Worm (Caenorhabditis elegans) whole organism, young adult: ENCODE measurements around the gene srj-18.

Experiments
- B0035.1 ChIP-seq: sonication (generic microtip); optimal IDR thresholded peaks from 2 replicates; lab custom pipeline; 2016; ENCODE audit warnings: missing genetic modification characterization, mild to moderate bottlenecking, missing compliant biosample characterization, missing genotype, missing genetic modification reagents
- F33H1.4 ChIP-seq: fragments of 200-800 bp; sonication (Bioruptor generic); IDR thresholded peaks from 2 replicates; pipeline ENCODE4 v1.3.6; 2022; ENCODE audit warnings: missing genetic modification reagents, missing genetic modification characterization, missing compliant biosample characterization
- F39B2.1 ChIP-seq: fragments of 200-800 bp; sonication (Bioruptor generic); IDR thresholded peaks from 2 replicates; pipeline ENCODE4 v1.3.6; 2022; ENCODE audit warnings: missing genetic modification reagents, missing genetic modification characterization, missing compliant biosample characterization
- F49E8.2 ChIP-seq: sonication (generic microtip); optimal IDR thresholded peaks from 3 replicates; lab custom pipeline; 2017; ENCODE audit warnings: missing genetic modification characterization, mild to moderate bottlenecking, missing compliant biosample characterization, antibody characterized with exemption, moderate library complexity; ENCODE audit not compliant: insufficient read depth
- F55B11.4 ChIP-seq: sonication (generic microtip); optimal IDR thresholded peaks from 2 replicates; lab custom pipeline; 2016; ENCODE audit warnings: missing compliant biosample characterization, missing genetic modification characterization, borderline replicate concordance; ENCODE audit not compliant: insufficient read depth
- F57C9.4 ChIP-seq: sonication (generic microtip); optimal IDR thresholded peaks from 2 replicates; lab custom pipeline; 2017; ENCODE audit warnings: mild to moderate bottlenecking, missing genetic modification characterization, missing compliant biosample characterization
- K11D2.4 ChIP-seq: fragments of 200-800 bp; sonication (Bioruptor generic); IDR thresholded peaks from 2 replicates; pipeline ENCODE4 v1.3.6; 2022; ENCODE audit warnings: missing genetic modification reagents, missing genetic modification characterization, missing compliant biosample characterization
- Y56A3A.18 ChIP-seq: fragments of 200-800 bp; sonication (Bioruptor generic); IDR thresholded peaks from 2 replicates; pipeline ENCODE4 v1.3.6; 2022; ENCODE audit warnings: missing genetic modification reagents, missing genetic modification characterization, missing compliant biosample characterization
- ZK185.1 ChIP-seq: sonication (generic microtip); optimal IDR thresholded peaks from 2 replicates; lab custom pipeline; 2016; ENCODE audit warnings: mild to moderate bottlenecking, missing genetic modification characterization, missing compliant biosample characterization; ENCODE audit not compliant: poor library complexity, severe bottlenecking
- athp-1 ChIP-seq: sonication (generic microtip); optimal IDR thresholded peaks from 2 replicates; lab custom pipeline; 2017; ENCODE audit warnings: mild to moderate bottlenecking, missing genetic modification characterization, missing compliant biosample characterization
- bed-2 ChIP-seq: fragments of 200-800 bp; sonication (Bioruptor generic); IDR thresholded peaks from 2 replicates; pipeline ENCODE4 v1.3.6; 2022; ENCODE audit warnings: missing genetic modification reagents, missing genetic modification characterization, missing compliant biosample characterization
- cebp-1 ChIP-seq, 2 experiments: fragments of 200-800 bp in 1 of 2; sonication (Bioruptor generic) in 1 of 2; sonication (generic microtip) in 1 of 2; IDR thresholded peaks in 1 of 2; optimal IDR thresholded peaks in 1 of 2; 2 replicates each; pipeline versions ENCODE4 v1.3.6 to Lab custom; 2017 to 2022; ENCODE audit warnings: missing compliant biosample characterization in 2 of 2, missing genetic modification characterization in 2 of 2, mild to moderate bottlenecking in 1 of 2, missing genetic modification reagents in 1 of 2, moderate library complexity in 1 of 2
- ceh-79 ChIP-seq: sonication (generic microtip); optimal IDR thresholded peaks from 2 replicates; lab custom pipeline; 2017; ENCODE audit warnings: mild to moderate bottlenecking, missing genetic modification characterization, missing compliant biosample characterization
- die-1 ChIP-seq: sonication (generic microtip); optimal IDR thresholded peaks from 2 replicates; lab custom pipeline; 2016; ENCODE audit warnings: missing genotype, mild to moderate bottlenecking, missing genetic modification characterization, missing compliant biosample characterization
- dox-1 ChIP-seq: fragments of 200-800 bp; sonication (Bioruptor generic); IDR thresholded peaks from 2 replicates; pipeline ENCODE4 v1.3.6; 2022; ENCODE audit warnings: missing genetic modification reagents, missing genetic modification characterization, missing compliant biosample characterization
- egrh-3 ChIP-seq: fragments of 200-800 bp; sonication (Bioruptor generic); IDR thresholded peaks from 2 replicates; pipeline ENCODE4 v1.3.6; 2022; ENCODE audit warnings: missing genetic modification reagents, missing genetic modification characterization, missing compliant biosample characterization
- him-1 ChIP-seq: sonication (generic microtip); optimal IDR thresholded peaks from 2 replicates; lab custom pipeline; 2016; ENCODE audit warnings: missing genotype, missing genetic modification reagents, missing genetic modification characterization, missing compliant biosample characterization
- hlh-12 ChIP-seq: sonication (generic microtip); optimal IDR thresholded peaks from 2 replicates; lab custom pipeline; 2016; ENCODE audit warnings: missing genetic modification characterization, missing compliant biosample characterization
- hmg-20 ChIP-seq: fragments of 200-800 bp; sonication (Bioruptor generic); IDR thresholded peaks from 2 replicates; pipeline ENCODE4 v1.3.6; 2022; ENCODE audit warnings: missing genetic modification reagents, missing genetic modification characterization, missing compliant biosample characterization
- hrde-1 ChIP-seq: sonication (generic microtip); optimal IDR thresholded peaks from 2 replicates; lab custom pipeline; 2016; ENCODE audit warnings: missing genetic modification characterization, mild to moderate bottlenecking, missing compliant biosample characterization, moderate library complexity, missing genotype, missing genetic modification reagents, borderline replicate concordance
- hsf-1 ChIP-seq: fragments of 200-800 bp; sonication (Bioruptor generic); IDR thresholded peaks from 2 replicates; pipeline ENCODE4 v1.3.6; 2022; ENCODE audit warnings: missing genetic modification reagents, missing genetic modification characterization, missing compliant biosample characterization
- lin-26 ChIP-seq: fragments of 200-800 bp; sonication (Bioruptor generic); IDR thresholded peaks from 2 replicates; pipeline ENCODE4 v1.3.6; 2022; ENCODE audit warnings: missing genetic modification reagents, missing genetic modification characterization, missing compliant biosample characterization
- lin-54 ChIP-seq: fragments of 200-800 bp; sonication (Bioruptor generic); optimal IDR thresholded peaks from 2 replicates; lab custom pipeline; 2018; ENCODE audit warnings: mild to moderate bottlenecking, missing genetic modification characterization, missing compliant biosample characterization
- mel-28 ChIP-seq: sonication (generic microtip); optimal IDR thresholded peaks from 2 replicates; lab custom pipeline; 2016; ENCODE audit warnings: borderline replicate concordance, mild to moderate bottlenecking, missing genetic modification characterization, missing compliant biosample characterization
- mxl-1 ChIP-seq: sonication (generic microtip); optimal IDR thresholded peaks from 2 replicates; lab custom pipeline; 2016; ENCODE audit warnings: missing genetic modification characterization, missing compliant biosample characterization
- nfya-2 ChIP-seq: fragments of 200-800 bp; sonication (Bioruptor generic); IDR thresholded peaks from 2 replicates; pipeline ENCODE4 v1.3.6; 2022; ENCODE audit warnings: missing genetic modification reagents, missing genetic modification characterization, missing compliant biosample characterization
- nfyb-1 ChIP-seq: fragments of 200-800 bp; sonication (Bioruptor generic); IDR thresholded peaks from 2 replicates; pipeline ENCODE4 v1.3.6; 2022; ENCODE audit warnings: missing genetic modification reagents, missing genetic modification characterization, missing compliant biosample characterization
- nhr-120 ChIP-seq: fragments of 200-800 bp; sonication (Bioruptor generic); IDR thresholded peaks from 2 replicates; pipeline ENCODE4 v1.3.6; 2022; ENCODE audit warnings: missing genetic modification characterization, missing compliant biosample characterization
- rec-8 ChIP-seq, 2 experiments: sonication (generic microtip); optimal IDR thresholded peaks; 2 replicates each; lab custom pipeline; 2016; ENCODE audit warnings: mild to moderate bottlenecking in 2 of 2, missing genetic modification characterization in 2 of 2, missing genetic modification reagents in 2 of 2, missing genotype in 2 of 2, missing biosample characterization in 1 of 2, missing compliant biosample characterization in 1 of 2, moderate library complexity in 1 of 2
- rpc-1 ChIP-seq, 2 experiments: fragments of 150-350 bp in 1 of 2; sonication (generic microtip) in 1 of 2; optimal IDR thresholded peaks; 2 replicates each; lab custom pipeline; 2014 to 2018; ENCODE audit warnings: missing biosample characterization in 1 of 2, missing genetic modification characterization in 1 of 2, missing genetic modification reagents in 1 of 2, missing genotype in 1 of 2
- sdz-38 ChIP-seq: sonication (generic microtip); optimal IDR thresholded peaks from 2 replicates; lab custom pipeline; 2016; ENCODE audit warnings: missing genotype, missing genetic modification characterization, missing compliant biosample characterization
- snpc-4 ChIP-seq, 5 experiments: fragments of 150-350 bp in 1 of 5; sonication (generic microtip) in 4 of 5; optimal IDR thresholded peaks; 2 replicates each; lab custom pipeline; 2014 to 2018; ENCODE audit warnings: missing genetic modification characterization in 5 of 5, missing biosample characterization in 3 of 5, antibody characterized with exemption in 2 of 5, mild to moderate bottlenecking in 2 of 5, missing compliant biosample characterization in 2 of 5, missing genotype in 2 of 5, moderate library complexity in 2 of 5, missing genetic modification reagents in 1 of 5
- sptf-2 ChIP-seq: fragments of 200-800 bp; sonication (Bioruptor generic); optimal IDR thresholded peaks from 2 replicates; lab custom pipeline; 2018; ENCODE audit warnings: mild to moderate bottlenecking, missing genetic modification characterization, missing compliant biosample characterization
- tbp1 ChIP-seq: fragments of 200-800 bp; sonication (Bioruptor generic); optimal IDR thresholded peaks from 2 replicates; lab custom pipeline; 2018; ENCODE audit warnings: mild to moderate bottlenecking, missing genetic modification characterization, missing compliant biosample characterization
- tbx-9 ChIP-seq: sonication (generic microtip); optimal IDR thresholded peaks from 2 replicates; lab custom pipeline; 2016; ENCODE audit warnings: borderline replicate concordance, missing genetic modification characterization, inconsistent platforms, missing compliant biosample characterization
- zim-3 ChIP-seq: sonication (generic microtip); optimal IDR thresholded peaks from 2 replicates; lab custom pipeline; 2017; ENCODE audit warnings: mild to moderate bottlenecking, missing genetic modification characterization, moderate library complexity, missing compliant biosample characterization

Gene srj-18

ce11 chrV:2742298-2742697 is 31.8 kb upstream of the srj-18 start, which contains the start of gene srg-62:
Gene srg-62, minus strand, starts transcription at chrV:2742398.
- TF ChIP-seq sdz-38 (tag; lab: Kevin White, UChicago) (no peak), sptf-2 (GFP tag; lab: Kevin White, UChicago) (no peak), F49E8.2 (tag; lab: Kevin White, UChicago) (no peak), hmg-20 (GFP tag; lab: Robert Waterston, UW) (no peak), dox-1 (GFP tag; lab: Robert Waterston, UW) (no peak), B0035.1 (tag; lab: Kevin White, UChicago) (no peak), F57C9.4 (tag; lab: Kevin White, UChicago) (no peak), F39B2.1 (GFP tag; lab: Robert Waterston, UW) (no peak)

ce11 chrV:2746404-2746803 is 27.7 kb upstream of the srj-18 start:
- no peak for TF ChIP-seq rpc-1 (optimal IDR thresholded peaks at IDR 0.05; lab: Kevin White, UChicago)
- no peak for TF ChIP-seq rpc-1 (tag; optimal IDR thresholded peaks at IDR 0.05; lab: Kevin White, UChicago)
- TF ChIP-seq lin-54 (GFP tag; lab: Kevin White, UChicago): no peak
- no peak for TF ChIP-seq zim-3 (tag; lab: Kevin White, UChicago)
- no peak for TF ChIP-seq mxl-1 (tag; lab: Kevin White, UChicago)
- no peak for TF ChIP-seq ZK185.1 (tag; lab: Kevin White, UChicago)
- TF ChIP-seq K11D2.4 (GFP tag; lab: Robert Waterston, UW): no peak
- no peak for TF ChIP-seq hrde-1 (tag; lab: Kevin White, UChicago)
- TF ChIP-seq snpc-4 (GFP tag; optimal IDR thresholded peaks at IDR 0.05; lab: Kevin White, UChicago): no peak
- peak in 1 of 4 experiments; percentile 71 for TF ChIP-seq snpc-4 (tag; optimal IDR thresholded peaks at IDR 0.05; lab: Kevin White, UChicago)
- TF ChIP-seq F33H1.4 (GFP tag; lab: Robert Waterston, UW): no peak
- no peak for TF ChIP-seq nhr-120 (GFP tag; lab: Robert Waterston, UW)
- TF ChIP-seq hsf-1 (GFP tag; lab: Robert Waterston, UW): no peak
- TF ChIP-seq egrh-3 (GFP tag; lab: Robert Waterston, UW): peak; percentile 65; the same call in 1 of the 2 replicates
- TF ChIP-seq him-1 (tag; lab: Kevin White, UChicago): no peak
- TF ChIP-seq nfyb-1 (GFP tag; lab: Robert Waterston, UW): 0 out of 2 replicates have a peak, but pooled peaks have one; percentile 28
- TF ChIP-seq, all 124 proteins: peak for 3

- TF ChIP-seq ceh-79 (tag; lab: Kevin White, UChicago) (no peak), F55B11.4 (tag; lab: Kevin White, UChicago) (no peak), bed-2 (GFP tag; lab: Robert Waterston, UW) (no peak), athp-1 (no peak), F57C9.4 (tag; lab: Kevin White, UChicago) (no peak), zim-3 (tag; lab: Kevin White, UChicago) (no peak), tbp1 (GFP tag; lab: Kevin White, UChicago) (no peak), cebp-1 (GFP tag; IDR thresholded peaks at IDR 0.05; lab: Robert Waterston, UW) (no peak), cebp-1 (tag; optimal IDR thresholded peaks at IDR 0.05; lab: Kevin White, UChicago) (no peak), K11D2.4 (GFP tag; lab: Robert Waterston, UW) (no peak), nfya-2 (no peak), rec-8 (tag; optimal IDR thresholded peaks at IDR 0.05; lab: Kevin White, UChicago) (no peak), die-1 (tag; lab: Kevin White, UChicago) (no peak), hrde-1 (tag; lab: Kevin White, UChicago) (no peak), tbx-9 (tag; lab: Kevin White, UChicago) (no peak), lin-26 (GFP tag; lab: Robert Waterston, UW) (no peak), B0035.1 (tag; lab: Kevin White, UChicago) (no peak), hsf-1 (GFP tag; lab: Robert Waterston, UW) (no peak), Y56A3A.18 (GFP tag; lab: Robert Waterston, UW) (no peak), hlh-12 (no peak), mel-28 (no peak)
Measured at ce11 chrV:2750006-2750405, 24.1 kb upstream of the srj-18 start, which contains the start of gene srx-24. Gene srx-24, minus strand, starts transcription at chrV:2750106.
